Worm (Caenorhabditis elegans) whole organism, midembryonic: ENCODE data around the gene rpn-11.
A peak's percentile ranks its signal among the peaks of the same experiment; 100 is the strongest.

Experiments used
- T22C8.4 ChIP-seq: fragments of 200-800 bp; sonication (Bioruptor generic); IDR thresholded peaks from 2 replicates; pipeline ENCODE4 v1.3.6; 2022; ENCODE audit warnings: missing genetic modification characterization, missing compliant biosample characterization
- cog-1 ChIP-seq: sonication (generic microtip); optimal IDR thresholded peaks from 2 replicates; lab custom pipeline; 2016; ENCODE audit warnings: missing genetic modification characterization, missing compliant biosample characterization
- flt-1 ChIP-seq: fragments of 200-800 bp; sonication (Bioruptor generic); IDR thresholded peaks from 2 replicates; pipeline ENCODE4 v1.3.6; 2022; ENCODE audit warnings: missing genetic modification characterization, missing compliant biosample characterization
- klf-2 ChIP-seq: fragments of 200-800 bp; sonication (Bioruptor generic); conservative IDR thresholded peaks from 2 replicates; pipeline ENCODE4 v1.3.6; 2022; ENCODE audit warnings: missing genetic modification reagents, missing genetic modification characterization, missing compliant biosample characterization
- med-1 ChIP-seq: sonication (generic microtip); optimal IDR thresholded peaks from 2 replicates; lab custom pipeline; 2017; ENCODE audit warnings: missing genetic modification characterization, mild to moderate bottlenecking, missing compliant biosample characterization, antibody characterized with exemption, missing genetic modification reagents; ENCODE audit not compliant: insufficient read depth
- ref-1 ChIP-seq: fragments of 200-800 bp; sonication (Bioruptor generic); conservative IDR thresholded peaks from 2 replicates; pipeline ENCODE4 v1.3.6; 2022; ENCODE audit warnings: missing genetic modification reagents, missing genetic modification characterization, missing compliant biosample characterization
- tab-1 ChIP-seq: fragments of 200-800 bp; sonication (Bioruptor generic); IDR thresholded peaks from 2 replicates; pipeline ENCODE4 v1.3.6; 2022; ENCODE audit warnings: missing genetic modification characterization, missing compliant biosample characterization
- ztf-23 ChIP-seq: fragments of 200-800 bp; sonication (Bioruptor generic); IDR thresholded peaks from 2 replicates; pipeline ENCODE4 v1.3.6; 2022; ENCODE audit warnings: missing genetic modification reagents, missing genetic modification characterization, missing compliant biosample characterization
- ztf-29 ChIP-seq: fragments of 200-800 bp; sonication (Bioruptor generic); IDR thresholded peaks from 2 replicates; pipeline ENCODE4 v1.3.6; 2022; ENCODE audit warnings: missing genetic modification reagents, missing genetic modification characterization, missing compliant biosample characterization

Gene rpn-11

DNA sequence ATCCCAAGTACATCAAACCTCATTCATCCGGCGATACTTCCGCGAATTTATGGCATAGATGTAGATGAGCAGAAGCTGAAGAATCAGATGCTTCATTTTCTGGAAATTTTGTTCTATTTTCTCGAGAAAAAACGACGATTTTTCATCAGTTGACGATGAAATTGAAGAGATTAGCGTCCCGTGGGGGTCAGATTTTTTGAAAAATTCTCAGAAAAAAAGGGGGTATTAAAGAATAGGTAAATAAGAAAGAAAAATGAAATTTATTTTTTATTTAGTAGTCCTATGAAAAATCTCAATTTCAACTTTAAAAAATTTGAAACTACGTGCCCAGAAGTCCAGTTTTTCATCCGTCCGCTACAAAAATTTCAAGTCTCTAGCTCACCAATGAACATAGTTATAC, 18.9 kb downstream of the rpn-11 start, which contains the start of gene K07D4.5:
Gene K07D4.5 (minus strand): TSS at position 101 of the 400 bp plus-strand sequence.
- no peak for TF ChIP-seq ztf-23 (GFP tag; lab: Robert Waterston, UW)
- no peak for TF ChIP-seq flt-1 (GFP tag; lab: Robert Waterston, UW)
- TF ChIP-seq cog-1, result no peak
- TF ChIP-seq med-1 (GFP tag; lab: Kevin White, UChicago), result no peak
- no peak for TF ChIP-seq ztf-29 (GFP tag; lab: Robert Waterston, UW)
- no peak for TF ChIP-seq ref-1 (GFP tag; lab: Robert Waterston, UW)
- TF ChIP-seq tab-1 (GFP tag; lab: Robert Waterston, UW), result no peak
- no peak for TF ChIP-seq T22C8.4
- no peak for TF ChIP-seq klf-2

DNA sequence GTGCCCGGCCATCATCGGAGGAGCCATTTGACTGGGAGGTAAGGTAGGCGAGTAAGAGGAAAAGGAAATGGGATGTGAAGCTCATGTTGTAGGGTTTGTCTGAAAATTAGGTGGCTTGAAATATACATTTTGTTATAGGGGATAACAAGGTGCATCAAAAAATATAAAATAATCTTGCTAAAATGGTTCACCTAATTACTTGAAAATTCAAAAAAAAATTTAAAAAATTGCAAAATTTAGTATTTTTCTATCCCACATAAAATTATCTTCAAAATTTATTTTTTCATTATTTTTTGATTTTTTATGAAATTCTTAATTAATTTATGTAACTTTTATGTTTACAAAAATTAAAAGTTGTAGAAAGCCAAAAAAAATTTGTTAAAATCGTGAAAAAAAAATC, 25.7 kb downstream of the rpn-11 start, which contains the start of gene K07D4.6:
Gene K07D4.6 (minus strand): TSS at position 101 of the 400 bp plus-strand sequence.
- TF ChIP-seq ztf-23 (GFP tag; lab: Robert Waterston, UW) (no peak), flt-1 (GFP tag; lab: Robert Waterston, UW) (no peak), klf-2 (no peak), T22C8.4 (no peak), cog-1 (no peak), med-1 (GFP tag; lab: Kevin White, UChicago) (no peak)

DNA sequence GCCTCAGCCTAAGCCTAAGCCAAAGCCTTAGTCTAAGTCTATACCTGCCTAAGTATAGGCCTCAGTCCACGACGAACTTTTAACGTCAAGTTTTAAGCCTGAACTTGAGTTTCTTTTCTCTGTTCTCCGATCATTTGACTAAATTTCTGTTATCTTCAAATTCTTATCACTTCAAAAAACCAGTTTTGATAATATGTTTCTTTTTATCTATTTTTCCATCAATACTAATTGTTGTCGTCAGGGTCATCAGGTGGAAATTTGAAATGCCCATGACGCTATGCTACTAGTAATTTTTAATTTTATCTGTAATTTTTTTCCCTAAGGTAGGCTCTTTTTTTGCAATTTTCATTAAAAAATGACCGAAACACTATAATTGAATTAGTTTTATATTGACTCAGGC, 32.8 kb downstream of the rpn-11 start:
- TF ChIP-seq klf-2 (no peak), ztf-29 (GFP tag; lab: Robert Waterston, UW) (no peak), tab-1 (GFP tag; lab: Robert Waterston, UW) (no peak), cog-1 (no peak), T22C8.4 (no peak), flt-1 (GFP tag; lab: Robert Waterston, UW) (no peak), med-1 (GFP tag; lab: Kevin White, UChicago) (no peak), ztf-23 (GFP tag; lab: Robert Waterston, UW) (no peak), ref-1 (GFP tag; lab: Robert Waterston, UW) (no peak)

DNA sequence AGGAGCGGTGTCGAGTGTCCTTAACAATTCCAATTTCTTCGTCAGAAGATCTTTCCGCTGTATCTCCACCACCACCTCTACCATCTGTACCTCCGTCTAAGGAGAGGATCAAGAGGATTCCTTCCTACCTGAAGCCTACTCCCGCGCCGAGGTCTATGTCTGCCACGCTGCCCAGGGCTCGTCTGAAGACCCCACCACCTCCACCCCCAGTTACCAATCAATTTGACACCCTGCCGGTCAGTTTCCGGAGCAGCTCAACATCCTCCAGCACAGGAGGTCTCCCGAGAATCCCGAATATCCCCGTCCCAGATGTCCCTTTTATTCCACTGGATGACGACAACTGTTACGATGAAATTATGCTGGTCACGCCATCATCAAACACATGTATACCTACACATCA, 36.4 kb downstream of the rpn-11 start:
- TF ChIP-seq med-1 (GFP tag; lab: Kevin White, UChicago) (no peak), ztf-23 (GFP tag; lab: Robert Waterston, UW) (no peak), ref-1 (GFP tag; lab: Robert Waterston, UW) (no peak), tab-1 (GFP tag; lab: Robert Waterston, UW) (no peak), flt-1 (GFP tag; lab: Robert Waterston, UW) (no peak), klf-2 (no peak), cog-1 (no peak), T22C8.4 (no peak), ztf-29 (GFP tag; lab: Robert Waterston, UW) (no peak)

DNA sequence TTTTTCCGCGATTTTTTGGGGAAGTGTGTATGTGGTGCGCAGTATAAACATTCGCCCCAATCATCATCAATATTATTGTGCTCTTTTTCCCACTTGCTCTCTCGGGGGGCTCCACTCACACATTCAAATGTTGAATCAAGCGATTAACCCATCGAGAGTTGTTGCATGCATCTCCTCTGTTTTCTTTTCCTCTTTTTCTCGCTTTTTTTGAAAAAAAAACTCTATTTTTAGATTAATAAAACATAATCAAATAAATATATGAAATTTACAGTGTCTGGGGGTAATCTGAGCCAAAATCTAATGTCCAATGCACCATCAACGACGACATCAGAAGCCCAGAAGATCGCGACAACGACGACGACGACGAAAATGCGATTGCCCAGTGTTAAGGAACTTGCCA, 39.7 kb downstream of the rpn-11 start, which contains the start of gene ephx-1:
Gene ephx-1 (plus strand): TSS at position 301 of the 400 bp plus-strand sequence.
- TF ChIP-seq tab-1 (GFP tag; lab: Robert Waterston, UW), result no peak

DNA sequence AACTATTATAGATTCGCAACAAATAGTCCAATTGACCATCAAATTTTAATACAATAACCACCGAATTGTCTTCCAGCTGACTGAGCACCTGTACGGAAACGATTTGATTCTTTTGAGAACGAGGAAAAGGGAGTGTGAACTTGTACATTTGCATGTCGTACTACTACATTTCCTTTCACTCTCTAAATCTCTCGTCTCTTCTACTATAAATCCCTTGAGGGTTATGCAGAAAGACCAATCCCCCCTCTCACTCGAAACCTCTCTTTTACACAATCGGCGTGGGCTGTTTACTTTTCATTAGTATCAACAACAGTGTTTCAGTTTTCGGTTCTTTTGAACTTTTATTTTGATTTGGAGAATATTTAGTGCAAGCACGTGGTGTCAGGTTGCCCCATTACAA, 42.2 kb downstream of the rpn-11 start:
- TF ChIP-seq klf-2 (no peak), flt-1 (GFP tag; lab: Robert Waterston, UW) (no peak), ztf-23 (GFP tag; lab: Robert Waterston, UW) (no peak), ztf-29 (GFP tag; lab: Robert Waterston, UW) (no peak), ref-1 (GFP tag; lab: Robert Waterston, UW) (no peak), cog-1 (no peak), med-1 (GFP tag; lab: Kevin White, UChicago) (no peak), tab-1 (GFP tag; lab: Robert Waterston, UW) (no peak), T22C8.4 (no peak)

DNA sequence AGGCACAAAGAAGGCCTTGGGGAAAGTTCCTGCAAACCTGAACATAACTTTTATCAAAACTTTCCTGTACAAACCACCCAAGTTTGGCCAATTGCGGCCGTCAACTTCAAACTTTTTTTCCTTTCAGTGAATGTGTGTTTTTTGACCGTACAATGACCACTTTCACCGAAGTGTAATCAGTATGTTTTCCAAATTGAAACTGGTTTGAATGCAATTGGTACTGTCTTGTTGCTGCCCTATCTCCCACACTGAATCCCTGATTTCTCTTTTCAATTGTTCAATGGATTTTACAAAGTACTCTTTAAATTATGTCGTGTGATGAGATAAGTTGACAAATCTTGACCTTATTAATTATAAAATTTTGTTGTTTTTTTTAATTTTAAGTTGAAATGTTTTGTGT, 43.9 kb downstream of the rpn-11 start:
- TF ChIP-seq flt-1 (GFP tag; lab: Robert Waterston, UW) (no peak), ref-1 (GFP tag; lab: Robert Waterston, UW) (no peak), med-1 (GFP tag; lab: Kevin White, UChicago) (no peak), ztf-23 (GFP tag; lab: Robert Waterston, UW) (no peak), tab-1 (GFP tag; lab: Robert Waterston, UW) (no peak), T22C8.4 (no peak), cog-1 (no peak), klf-2 (no peak), ztf-29 (GFP tag; lab: Robert Waterston, UW) (no peak)

DNA sequence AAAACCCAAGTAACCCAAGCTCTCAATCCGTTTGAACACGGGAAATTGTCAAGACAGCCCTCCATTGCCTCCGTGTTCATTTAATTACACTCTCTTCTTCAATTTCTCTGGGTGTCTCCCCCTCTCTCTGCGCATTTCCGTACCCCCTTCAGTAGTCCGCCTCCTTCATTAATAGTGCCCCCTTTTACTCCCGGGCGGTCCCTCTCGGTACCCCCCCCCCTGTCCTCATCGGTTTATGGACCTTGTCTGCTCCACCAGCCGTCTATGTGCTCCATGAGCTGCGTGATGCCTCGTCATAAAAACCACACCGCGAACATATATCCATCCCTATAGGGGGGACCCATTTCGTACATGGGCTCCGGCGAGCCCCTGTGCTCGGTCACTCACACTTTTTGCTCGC, 44.8 kb downstream of the rpn-11 start:
- TF ChIP-seq flt-1 (GFP tag; lab: Robert Waterston, UW) (peak; percentile 54; the same call in 1 of the 2 replicates), klf-2 (no peak), cog-1 (peak; percentile 22), T22C8.4 (no peak), tab-1 (GFP tag; lab: Robert Waterston, UW) (0 out of 2 replicates have a peak, but pooled peaks have one; percentile 56), ref-1 (GFP tag; lab: Robert Waterston, UW) (no peak), ztf-23 (GFP tag; lab: Robert Waterston, UW) (peak; percentile 59; the same call in 1 of the 2 replicates), med-1 (GFP tag; lab: Kevin White, UChicago) (no peak), ztf-29 (GFP tag; lab: Robert Waterston, UW) (no peak)

DNA sequence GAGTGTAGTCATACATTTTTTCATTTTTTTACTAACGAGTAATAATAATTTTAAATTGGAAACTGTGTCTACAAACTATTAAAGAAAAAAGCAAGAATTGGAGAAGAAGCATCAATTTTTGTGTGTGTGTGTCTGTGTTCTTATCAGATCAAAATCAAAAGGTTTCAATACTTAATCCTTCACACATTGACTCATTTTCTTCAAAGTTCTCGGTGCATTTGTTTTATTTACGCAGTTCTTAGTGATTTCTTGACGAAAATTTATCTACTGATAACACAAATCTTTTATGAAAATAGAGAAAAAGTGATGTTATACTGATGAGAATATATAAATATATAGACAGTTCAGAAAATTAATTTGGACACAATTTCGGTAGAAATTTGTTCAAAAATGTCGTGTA, 48.3 kb downstream of the rpn-11 start, which contains the start of gene clc-22:
Gene clc-22 (minus strand): TSS at position 71 of the 400 bp plus-strand sequence.
- TF ChIP-seq klf-2 (no peak), ref-1 (GFP tag; lab: Robert Waterston, UW) (no peak), T22C8.4 (no peak), flt-1 (GFP tag; lab: Robert Waterston, UW) (no peak), ztf-29 (GFP tag; lab: Robert Waterston, UW) (no peak), cog-1 (no peak), ztf-23 (GFP tag; lab: Robert Waterston, UW) (no peak), med-1 (GFP tag; lab: Kevin White, UChicago) (no peak), tab-1 (GFP tag; lab: Robert Waterston, UW) (no peak)
